Worm (Caenorhabditis elegans): Measurements from ENCODE around the gene str-8.

DNA sequence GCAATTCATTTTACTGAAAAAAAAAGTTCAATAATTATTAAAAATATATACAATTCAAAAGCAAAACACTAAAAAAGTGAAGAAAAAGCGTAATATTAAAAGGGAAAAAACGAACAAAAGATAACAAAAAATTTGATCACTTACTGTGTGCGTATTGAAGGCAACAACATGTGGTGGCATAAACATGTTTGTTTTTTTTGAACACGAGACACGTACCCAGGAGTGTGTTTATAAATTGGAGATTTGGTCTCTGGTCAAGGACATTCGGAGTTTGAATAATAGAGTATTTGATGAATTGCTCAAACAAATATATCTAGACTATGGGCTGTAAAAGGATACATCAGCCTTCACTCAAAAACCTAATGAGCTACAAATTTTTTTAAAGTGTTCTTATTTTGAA is 39.2 kb upstream of the str-8 start:
- no peak for TF ChIP-seq klf-2 (GFP tag; conservative IDR thresholded peaks at IDR 0.05)
- no peak for TF ChIP-seq flt-1 (GFP tag; IDR thresholded peaks at IDR 0.05)
- no peak for TF ChIP-seq T22C8.4 (GFP tag; IDR thresholded peaks at IDR 0.05)
- no peak for TF ChIP-seq med-1 (GFP tag; optimal IDR thresholded peaks at IDR 0.05; ENCODE audit: insufficient read depth)
- TF ChIP-seq ref-1 (GFP tag; conservative IDR thresholded peaks at IDR 0.05) = no peak
- TF ChIP-seq ztf-29 (GFP tag; IDR thresholded peaks at IDR 0.05) = no peak
- no peak for TF ChIP-seq ztf-23 (GFP tag; IDR thresholded peaks at IDR 0.05)
- no peak for TF ChIP-seq cog-1 (tag; optimal IDR thresholded peaks at IDR 0.05)
- no peak for TF ChIP-seq tab-1 (GFP tag; IDR thresholded peaks at IDR 0.05)
